Fruit fly (Drosophila melanogaster): ENCODE data around the gene tty.

tty gene

DNA sequence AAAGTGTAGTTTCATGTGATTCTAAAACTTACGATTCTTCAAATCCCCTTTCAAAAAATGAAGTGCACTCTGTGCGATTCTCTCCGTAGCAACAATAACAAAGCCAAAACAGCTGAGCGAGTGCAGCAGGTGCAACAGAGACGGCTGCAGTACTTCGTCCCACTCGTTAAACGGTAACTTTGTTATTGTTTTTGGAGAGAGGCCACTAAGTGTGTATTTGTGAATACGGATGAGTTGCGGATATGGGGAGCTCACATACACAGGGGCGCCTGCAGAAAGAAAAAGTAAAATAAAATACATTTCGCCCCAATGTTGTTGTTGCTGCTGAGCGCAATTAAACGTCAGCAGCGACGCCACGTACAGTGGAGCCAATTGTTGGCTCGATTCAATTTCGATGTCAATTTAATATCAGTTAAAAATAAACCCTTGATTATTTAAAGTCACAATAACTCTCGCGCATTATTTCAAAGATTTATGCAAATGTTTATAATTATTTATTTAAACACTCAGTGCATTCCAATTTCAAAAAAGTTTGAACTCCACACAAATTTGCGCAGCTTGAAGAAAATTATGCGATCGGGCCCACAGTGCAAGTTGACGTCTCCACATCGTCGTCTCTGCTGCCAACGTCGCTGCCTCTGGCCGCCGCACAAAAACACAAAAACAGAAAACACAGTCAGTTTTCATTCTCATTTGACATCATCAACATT lies 28.0 kb upstream of the tty start (continued):
- TF ChIP-seq eyg (GFP tag; optimal IDR thresholded peaks at IDR 0.05) (peak; percentile 91), CG12236 (GFP tag; optimal IDR thresholded peaks at IDR 0.05) (peak; percentile 92), CG3281 (GFP tag; optimal IDR thresholded peaks at IDR 0.05) (peak; percentile 99), Oaz (GFP tag; IDR thresholded peaks at IDR 0.05) (peak; percentile 97), Mad (GFP tag; optimal IDR thresholded peaks at IDR 0.05) (peak; percentile 98), sna (GFP tag; IDR thresholded peaks at IDR 0.05; ENCODE audit: partially characterized antibody) (no peak), tgo (GFP tag; IDR thresholded peaks at IDR 0.05) (peak; percentile 97), Lpt (GFP tag; optimal IDR thresholded peaks at IDR 0.05) (no peak), CG14965 (GFP tag; optimal IDR thresholded peaks at IDR 0.05; ENCODE audit: borderline replicate concordance) (peak; percentile 59), chn (GFP tag; optimal IDR thresholded peaks at IDR 0.05) (peak; percentile 96), Eip74EF (GFP tag; optimal IDR thresholded peaks at IDR 0.05) (peak in 1 of 2 experiments; percentile 97), CG11695 (GFP tag; IDR thresholded peaks at IDR 0.05) (peak; percentile 98), scrt (GFP tag; optimal IDR thresholded peaks at IDR 0.05) (peak; percentile 95), NK7.1 (GFP tag; optimal IDR thresholded peaks at IDR 0.05) (peak; percentile 93), Trl (optimal IDR thresholded peaks at IDR 0.05) (peak in 1 of 2 experiments; percentile 9), Trl (GFP tag; optimal IDR thresholded peaks at IDR 0.05) (peak; percentile 94), CG4617 (GFP tag; optimal IDR thresholded peaks at IDR 0.05; ENCODE audit: borderline replicate concordance) (peak; percentile 95), gfzf (GFP tag; optimal IDR thresholded peaks at IDR 0.05) (no peak), CG15601 (tag; optimal IDR thresholded peaks at IDR 0.05) (peak; percentile 96), gce (GFP tag; IDR thresholded peaks at IDR 0.05) (peak; percentile 89; the same call in 2 of the 3 replicates), CG7357 (GFP tag; IDR thresholded peaks at IDR 0.05) (peak; percentile 91), cwo (GFP tag; optimal IDR thresholded peaks at IDR 0.05) (peak; percentile 96), CG30020 (tag; optimal IDR thresholded peaks at IDR 0.05) (peak; percentile 81), Aef1 (GFP tag; IDR thresholded peaks at IDR 0.05) (peak; percentile 96), wdn (GFP tag; IDR thresholded peaks at IDR 0.05) (peak; percentile 94), oc (tag; optimal IDR thresholded peaks at IDR 0.05) (peak; percentile 97), jigr1 (GFP tag; IDR thresholded peaks at IDR 0.05) (peak; percentile 93), Sry-β (GFP tag; optimal IDR thresholded peaks at IDR 0.05) (peak; percentile 62), Usf (GFP tag; optimal IDR thresholded peaks at IDR 0.05) (peak; percentile 87), psq (GFP tag; optimal IDR thresholded peaks at IDR 0.05) (peak; percentile 89), CG18764 (GFP tag; optimal IDR thresholded peaks at IDR 0.05) (peak; percentile 93), lola (GFP tag; optimal IDR thresholded peaks at IDR 0.05) (peak in 1 of 3 experiments; percentile 95), CG17912 (GFP tag; optimal IDR thresholded peaks at IDR 0.05) (peak; percentile 94), CG13287 (GFP tag; IDR thresholded peaks at IDR 0.05; ENCODE audit: partially characterized antibody) (no peak), HHEX (GFP tag; optimal IDR thresholded peaks at IDR 0.05) (peak; percentile 98), CG31441 (GFP tag; IDR thresholded peaks at IDR 0.05) (peak; percentile 99), sc (optimal IDR thresholded peaks at IDR 0.05) (no peak), sc (GFP tag; optimal IDR thresholded peaks at IDR 0.05) (peak; percentile 95), ara (GFP tag; IDR thresholded peaks at IDR 0.05) (peak; percentile 94), CG1233 (GFP tag; optimal IDR thresholded peaks at IDR 0.05) (peak; percentile 97), slbo (GFP tag; IDR thresholded peaks at IDR 0.05) (peak; percentile 97), CG32772 (GFP tag; IDR thresholded peaks at IDR 0.05) (peak; percentile 94), kay (GFP tag; optimal IDR thresholded peaks at IDR 0.05) (peak; percentile 94), CTCF (GFP tag; optimal IDR thresholded peaks at IDR 0.05) (peak; percentile 70), Deaf1 (tag; optimal IDR thresholded peaks at IDR 0.05) (peak; percentile 86), CG6175 (GFP tag; IDR thresholded peaks at IDR 0.05) (peak; percentile 90), tna (GFP tag; IDR thresholded peaks at IDR 0.05; ENCODE audit: partially characterized antibody) (no peak), CG7271 (tag; optimal IDR thresholded peaks at IDR 0.05) (peak; percentile 75), CG14860 (GFP tag; IDR thresholded peaks at IDR 0.05; ENCODE audit: partially characterized antibody) (0 out of 3 replicates have a peak, but pooled peaks have one; percentile 24), ase (GFP tag; IDR thresholded peaks at IDR 0.05) (peak; percentile 93)
